Fruit fly (Drosophila melanogaster) whole organism, embryonic: ENCODE data around the gene CG43815.

Experiments
- Aef1 ChIP-seq: fragments of 200-800 bp; sonication (Bioruptor generic); IDR thresholded peaks from 3 replicates; pipeline ENCODE4 v1.3.6; 2022; ENCODE audit warnings: missing biosample characterization, missing genetic modification characterization
- Antp ChIP-seq: fragments of 200-800 bp; sonication (Bioruptor generic); optimal IDR thresholded peaks from 3 replicates; lab custom pipeline; 2016; ENCODE audit warnings: missing biosample characterization, missing genetic modification characterization
- CG1024 ChIP-seq: fragments of 200-800 bp; sonication (Bioruptor generic); IDR thresholded peaks from 2 replicates; pipeline ENCODE4 v1.3.6; 2022; ENCODE audit warnings: missing biosample characterization, missing genetic modification characterization
- CG12155 ChIP-seq: fragments of 200-800 bp; sonication (Bioruptor generic); optimal IDR thresholded peaks from 3 replicates; lab custom pipeline; 2016; ENCODE audit warnings: missing biosample characterization, missing genetic modification characterization
- CG16863 ChIP-seq: fragments of 200-800 bp; sonication (Bioruptor generic); optimal IDR thresholded peaks from 3 replicates; lab custom pipeline; 2016; ENCODE audit warnings: missing biosample characterization, missing genetic modification characterization
- CG17186 ChIP-seq: fragments of 200-800 bp; sonication (Bioruptor generic); optimal IDR thresholded peaks from 3 replicates; lab custom pipeline; 2017; ENCODE audit warnings: missing biosample characterization, missing genetic modification reagents, missing genetic modification characterization
- CG17912 ChIP-seq: fragments of 200-800 bp; sonication (Bioruptor generic); optimal IDR thresholded peaks from 2 replicates; lab custom pipeline; 2018; ENCODE audit warnings: missing biosample characterization, mild to moderate bottlenecking, missing genetic modification characterization
- CG18619 ChIP-seq: fragments of 200-800 bp; sonication (Bioruptor generic); optimal IDR thresholded peaks from 3 replicates; lab custom pipeline; 2017; ENCODE audit warnings: missing biosample characterization, mild to moderate bottlenecking, missing genetic modification characterization
- CG31388 ChIP-seq: fragments of 200-800 bp; sonication (Bioruptor generic); optimal IDR thresholded peaks from 2 replicates; lab custom pipeline; 2016; ENCODE audit warnings: missing biosample characterization, missing genetic modification characterization
- CG3163 ChIP-seq: fragments of 200-800 bp; sonication (Bioruptor generic); optimal IDR thresholded peaks from 3 replicates; lab custom pipeline; 2016; ENCODE audit warnings: missing biosample characterization, missing genetic modification characterization
- CG7556 ChIP-seq: fragments of 200-800 bp; sonication (Bioruptor generic); optimal IDR thresholded peaks from 2 replicates; lab custom pipeline; 2017; ENCODE audit warnings: missing biosample characterization, mild to moderate bottlenecking, missing genetic modification characterization
- CG8281 ChIP-seq: fragments of 200-800 bp; sonication (Bioruptor generic); optimal IDR thresholded peaks from 2 replicates; lab custom pipeline; 2018; ENCODE audit warnings: missing biosample characterization, mild to moderate bottlenecking, missing genetic modification characterization, moderate library complexity
- CG8478 ChIP-seq: fragments of >200 bp; optimal IDR thresholded peaks from 2 replicates; lab custom pipeline; 2018
- CG8944 ChIP-seq: fragments of 200-800 bp; sonication (Bioruptor generic); optimal IDR thresholded peaks from 3 replicates; lab custom pipeline; 2016; ENCODE audit warnings: missing biosample characterization, missing genetic modification characterization
- CG9727 ChIP-seq: fragments of 200-800 bp; sonication (Bioruptor generic); optimal IDR thresholded peaks from 3 replicates; lab custom pipeline; 2017; ENCODE audit warnings: missing biosample characterization, mild to moderate bottlenecking, missing genetic modification characterization
- CG9817 ChIP-seq: fragments of 200-800 bp; sonication (Bioruptor generic); optimal IDR thresholded peaks from 2 replicates; lab custom pipeline; 2018; ENCODE audit warnings: missing biosample characterization, mild to moderate bottlenecking, missing genetic modification characterization, moderate library complexity
- CkIIα-i1 ChIP-seq: fragments of 200-800 bp; sonication (Bioruptor generic); IDR thresholded peaks from 2 replicates; pipeline ENCODE4 v1.3.6; 2022; ENCODE audit warnings: missing biosample characterization, missing genetic modification characterization
- D19A ChIP-seq: fragments of 200-800 bp; optimal IDR thresholded peaks from 3 replicates; lab custom pipeline; 2019; ENCODE audit warnings: missing biosample characterization, mild to moderate bottlenecking, missing genetic modification characterization, moderate library complexity
- D19B ChIP-seq: fragments of 200-800 bp; sonication (Bioruptor generic); optimal IDR thresholded peaks from 2 replicates; lab custom pipeline; 2017; ENCODE audit warnings: missing biosample characterization, mild to moderate bottlenecking, missing genetic modification characterization
- NFAT ChIP-seq: fragments of 200-800 bp; sonication (Bioruptor generic); IDR thresholded peaks from 2 replicates; pipeline ENCODE4 v1.3.6; 2022; ENCODE audit warnings: missing biosample characterization, missing genetic modification characterization
- ash1 ChIP-seq: fragments of 200-800 bp; sonication (Bioruptor generic); optimal IDR thresholded peaks from 2 replicates; lab custom pipeline; 2018; ENCODE audit warnings: missing biosample characterization, mild to moderate bottlenecking, missing genetic modification characterization
- ato ChIP-seq: fragments of 200-800 bp; sonication (Bioruptor generic); IDR thresholded peaks from 2 replicates; pipeline ENCODE4 v1.3.6; 2022; ENCODE audit warnings: missing biosample characterization, missing genetic modification characterization; ENCODE audit not compliant: partially characterized antibody
- bcd ChIP-seq: fragments of 200-800 bp; sonication (Bioruptor generic); optimal IDR thresholded peaks from 2 replicates; lab custom pipeline; 2017; ENCODE audit warnings: missing biosample characterization, mild to moderate bottlenecking, missing genetic modification characterization
- cwo ChIP-seq: fragments of 200-800 bp; sonication (Bioruptor generic); optimal IDR thresholded peaks from 3 replicates; lab custom pipeline; 2017; ENCODE audit warnings: missing biosample characterization, missing genetic modification characterization, mild to moderate bottlenecking, moderate library complexity, missing genetic modification reagents
- dysf ChIP-seq: fragments of 200-800 bp; sonication (Bioruptor generic); IDR thresholded peaks from 3 replicates; pipeline ENCODE4 v1.3.6; 2022; ENCODE audit warnings: missing biosample characterization, missing genetic modification characterization
- ems ChIP-seq: fragments of 200-800 bp; sonication (Bioruptor generic); optimal IDR thresholded peaks from 3 replicates; lab custom pipeline; 2016; ENCODE audit warnings: missing biosample characterization, missing genetic modification characterization
- eyg ChIP-seq: fragments of 200-800 bp; sonication (Bioruptor generic); optimal IDR thresholded peaks from 3 replicates; lab custom pipeline; 2016; ENCODE audit warnings: missing biosample characterization, missing genetic modification characterization
- fd64A ChIP-seq: fragments of 200-800 bp; sonication (Bioruptor generic); optimal IDR thresholded peaks from 3 replicates; lab custom pipeline; 2018; ENCODE audit warnings: missing biosample characterization, mild to moderate bottlenecking, missing genetic modification characterization
- fd96Cb ChIP-seq: fragments of 200-800 bp; sonication (Bioruptor generic); optimal IDR thresholded peaks from 2 replicates; lab custom pipeline; 2018; ENCODE audit warnings: missing biosample characterization, mild to moderate bottlenecking, missing genetic modification characterization, moderate library complexity
- ftz-f1 ChIP-seq: fragments of 200-800 bp; sonication (Bioruptor generic); optimal IDR thresholded peaks from 2 replicates; lab custom pipeline; 2016; ENCODE audit warnings: missing biosample characterization, missing genetic modification characterization
- gfzf ChIP-seq: fragments of 200-800 bp; sonication (Bioruptor generic); optimal IDR thresholded peaks from 2 replicates; lab custom pipeline; 2016; ENCODE audit warnings: missing biosample characterization, mild to moderate bottlenecking, missing genetic modification characterization, moderate library complexity
- grn ChIP-seq: fragments of 200-800 bp; sonication (Bioruptor generic); optimal IDR thresholded peaks from 3 replicates; lab custom pipeline; 2017; ENCODE audit warnings: missing biosample characterization, missing genetic modification characterization
- hkb ChIP-seq, 2 experiments: fragments of 200-800 bp in 1 of 2; fragments of >200 bp in 1 of 2; sonication (Bioruptor generic) in 1 of 2; IDR thresholded peaks in 1 of 2; optimal IDR thresholded peaks in 1 of 2; 2 replicates each; pipeline versions ENCODE4 v1.3.6 to Lab custom; 2017 to 2022; ENCODE audit warnings: missing biosample characterization in 1 of 2, missing genetic modification characterization in 1 of 2
- ind ChIP-seq: fragments of 200-800 bp; sonication (Bioruptor generic); optimal IDR thresholded peaks from 3 replicates; lab custom pipeline; 2016; ENCODE audit warnings: missing biosample characterization, missing genetic modification characterization
- kay ChIP-seq: fragments of 200-800 bp; sonication (Bioruptor generic); optimal IDR thresholded peaks from 2 replicates; lab custom pipeline; 2016; ENCODE audit warnings: missing biosample characterization, missing genetic modification characterization
- kni ChIP-seq: fragments of 200-800 bp; sonication (Bioruptor generic); optimal IDR thresholded peaks from 3 replicates; lab custom pipeline; 2017; ENCODE audit warnings: mild to moderate bottlenecking, missing biosample characterization, missing genetic modification reagents, missing genetic modification characterization
- lov ChIP-seq, 2 experiments: fragments of 200-800 bp in 1 of 2; fragments of >200 bp in 1 of 2; sonication (Bioruptor generic) in 1 of 2; IDR thresholded peaks in 1 of 2; optimal IDR thresholded peaks in 1 of 2; 2 replicates in 1 of 2; 3 replicates in 1 of 2; pipeline versions ENCODE4 v1.3.6 to Lab custom; 2017 to 2022; ENCODE audit warnings: missing biosample characterization in 1 of 2, missing genetic modification characterization in 1 of 2
- luna ChIP-seq: fragments of 200-800 bp; sonication (Bioruptor generic); optimal IDR thresholded peaks from 2 replicates; lab custom pipeline; 2016; ENCODE audit warnings: missing biosample characterization, missing genetic modification characterization
- nerfin-1 ChIP-seq: fragments of 200-800 bp; sonication (Bioruptor generic); optimal IDR thresholded peaks from 3 replicates; lab custom pipeline; 2019; ENCODE audit warnings: missing biosample characterization, mild to moderate bottlenecking, missing genetic modification characterization, moderate library complexity
- org-1 ChIP-seq: fragments of 200-800 bp; sonication (Bioruptor generic); optimal IDR thresholded peaks from 2 replicates; lab custom pipeline; 2017; ENCODE audit warnings: missing biosample characterization, missing genetic modification characterization
- pan ChIP-seq, 4 experiments: fragments of >200 bp in 3 of 4; fragments of 200-800 bp in 1 of 4; sonication (Bioruptor generic) in 1 of 4; optimal IDR thresholded peaks in 3 of 4; IDR thresholded peaks in 1 of 4; 2 replicates each; pipeline versions ENCODE4 v1.3.6 to Lab custom; 2017 to 2022; ENCODE audit warnings: missing biosample characterization in 2 of 4, missing genetic modification characterization in 2 of 4, mixed read lengths in 1 of 4
- pum ChIP-seq: fragments of 200-800 bp; sonication (Bioruptor generic); optimal IDR thresholded peaks from 2 replicates; lab custom pipeline; 2016; ENCODE audit warnings: missing biosample characterization, missing genetic modification characterization
- ro ChIP-seq: fragments of 200-800 bp; sonication (Bioruptor generic); IDR thresholded peaks from 2 replicates; pipeline ENCODE4 v1.3.6; 2022; ENCODE audit warnings: missing biosample characterization, missing genetic modification characterization
- sens ChIP-seq: fragments of 200-800 bp; sonication (Bioruptor generic); peaks from one replicate; lab custom pipeline; 2016; ENCODE audit warnings: missing biosample characterization, missing genetic modification characterization
- seq ChIP-seq: fragments of 200-800 bp; sonication (Bioruptor generic); IDR thresholded peaks from 2 replicates; pipeline ENCODE4 v1.3.6; 2022; ENCODE audit warnings: missing biosample characterization, missing genetic modification characterization
- sim ChIP-seq: fragments of 200-800 bp; sonication (Bioruptor generic); IDR thresholded peaks from 2 replicates; pipeline ENCODE4 v1.3.6; 2022; ENCODE audit warnings: missing biosample characterization, missing genetic modification characterization
- stwl ChIP-seq: fragments of 200-800 bp; sonication (Bioruptor generic); optimal IDR thresholded peaks from 3 replicates; lab custom pipeline; 2018; ENCODE audit warnings: missing biosample characterization, mild to moderate bottlenecking, missing genetic modification characterization, moderate library complexity
- usp ChIP-seq: fragments of >200 bp; optimal IDR thresholded peaks from 2 replicates; lab custom pipeline; 2017; ENCODE audit warnings: missing biosample characterization, missing genetic modification characterization

CG43815 gene

dm6 chr2L:3587907-3588733 lies 12.1 kb downstream of the CG43815 start (continued):
- TF ChIP-seq Antp (GFP tag; lab: Kevin White, UChicago) (no peak), sens (GFP tag; lab: Kevin White, UChicago) (peak; percentile 84), CG8281 (tag; lab: Kevin White, UChicago) (peak; percentile 44), stwl (tag; lab: Kevin White, UChicago) (no peak), CG1024 (peak; percentile 65), sim (peak; percentile 87), ato (GFP tag; lab: Robert Waterston, UW) (no peak), CG16863 (GFP tag; lab: Kevin White, UChicago) (no peak), pan (optimal IDR thresholded peaks at IDR 0.05; lab: Kevin White, UChicago) (no peak), pan (GFP tag; optimal IDR thresholded peaks at IDR 0.05 in 1 of 2, IDR thresholded peaks at IDR 0.05 in 1 of 2) (peak in 1 of 2 experiments; percentile 88), CG17186 (peak; percentile 12), nerfin-1 (tag; lab: Kevin White, UChicago) (peak; percentile 83), Aef1 (peak; percentile 59), CG7556 (peak; percentile 87), CG17912 (no peak), gfzf (no peak), seq (peak; percentile 33; the same call in 1 of the 2 replicates), ro (GFP tag; lab: Robert Waterston, UW) (peak; percentile 36; the same call in 1 of the 2 replicates), cwo (GFP tag; lab: Kevin White, UChicago) (peak; percentile 12), fd96Cb (tag; lab: Kevin White, UChicago) (peak; percentile 86), usp (GFP tag; lab: Kevin White, UChicago) (no peak), CG12155 (GFP tag; lab: Kevin White, UChicago) (peak; percentile 51), CG8478 (no peak), CG8944 (no peak), kni (GFP tag; lab: Kevin White, UChicago) (peak; percentile 75), ind (GFP tag; lab: Kevin White, UChicago) (peak; percentile 58), CG9727 (GFP tag; lab: Kevin White, UChicago) (peak; percentile 95), D19B (GFP tag; lab: Kevin White, UChicago) (no peak), bcd (GFP tag; lab: Kevin White, UChicago) (peak; percentile 66), CG18619 (GFP tag; lab: Kevin White, UChicago) (peak; percentile 44), grn (GFP tag; lab: Kevin White, UChicago) (no peak), CkIIα-i1 (GFP tag; lab: Robert Waterston, UW) (no peak), CG31388 (GFP tag; lab: Kevin White, UChicago) (peak; percentile 53), ems (GFP tag; lab: Kevin White, UChicago) (no peak), fd64A (GFP tag; lab: Kevin White, UChicago) (peak; percentile 65), D19A (peak; percentile 88), NFAT (GFP tag; lab: Robert Waterston, UW) (no peak), hkb (optimal IDR thresholded peaks at IDR 0.05; lab: Kevin White, UChicago) (no peak), hkb (GFP tag; IDR thresholded peaks at IDR 0.05; lab: Robert Waterston, UW) (peak; percentile 79), dysf (GFP tag; lab: Robert Waterston, UW) (peak; percentile 70), kay (GFP tag; lab: Kevin White, UChicago) (peak; percentile 26), luna (GFP tag; lab: Kevin White, UChicago) (no peak), ash1 (GFP tag; lab: Kevin White, UChicago) (no peak), org-1 (GFP tag; lab: Kevin White, UChicago) (peak; percentile 70), CG3163 (GFP tag; lab: Kevin White, UChicago) (no peak), CG9817 (tag; lab: Kevin White, UChicago) (peak; percentile 56), pum (GFP tag; lab: Kevin White, UChicago) (no peak), eyg (GFP tag; lab: Kevin White, UChicago) (no peak), lov (optimal IDR thresholded peaks at IDR 0.05; lab: Kevin White, UChicago) (no peak), lov (GFP tag; IDR thresholded peaks at IDR 0.05; lab: Robert Waterston, UW) (peak; percentile 87), ftz-f1 (no peak)
